Fruit fly (Drosophila melanogaster): ENCODE data around the gene CG6833.

DNA sequence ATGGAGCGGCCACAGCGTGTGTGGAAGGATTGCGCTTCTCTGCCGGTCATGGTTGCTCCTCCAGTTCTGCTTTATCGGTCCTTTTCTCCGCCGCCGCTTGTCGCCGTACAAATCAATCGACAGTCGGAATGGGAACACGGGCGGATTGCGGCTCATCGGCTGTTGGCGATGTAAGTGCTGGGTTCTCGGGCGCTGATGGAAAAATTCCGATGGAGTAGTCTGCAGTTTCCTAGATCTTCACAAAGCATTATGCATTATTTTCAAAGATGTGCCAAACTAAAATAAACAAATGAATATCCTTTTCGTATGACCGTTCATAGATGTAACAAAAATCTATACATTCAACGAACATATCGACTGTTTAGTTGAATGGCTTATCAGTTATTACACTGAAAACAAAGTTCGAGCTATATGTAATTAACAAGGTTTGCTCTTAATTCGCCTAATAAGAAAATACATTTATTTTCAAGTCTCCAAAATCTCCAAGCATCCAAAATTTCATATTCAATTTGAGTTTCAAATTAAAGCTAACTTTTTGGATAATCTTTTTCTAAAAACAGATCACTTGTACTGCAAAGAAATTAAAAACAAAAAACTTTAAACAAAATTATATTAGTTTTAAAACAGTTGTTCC is 1.3 kb upstream of the CG6833 start, which contains the start of gene Neurl4:
- TF ChIP-seq h (GFP tag; optimal IDR thresholded peaks at IDR 0.05) (no peak), OdsH (GFP tag; optimal IDR thresholded peaks at IDR 0.05) (peak; percentile 66), fru (GFP tag; optimal IDR thresholded peaks at IDR 0.05) (no peak), pan (optimal IDR thresholded peaks at IDR 0.05) (no peak), Dif (GFP tag; optimal IDR thresholded peaks at IDR 0.05; ENCODE audit: partially characterized antibody) (no peak)

Measured in whole organism, wandering third instar larva.